Worm (Caenorhabditis elegans) whole organism, L4 larva: ENCODE measurements around the gene B0001.4.

Source experiments
- F44E2.7 ChIP-seq: fragments of 200-800 bp; sonication (Bioruptor generic); IDR thresholded peaks from 2 replicates; pipeline ENCODE4 v2.1.2; 2022; ENCODE audit warnings: missing genetic modification characterization, missing compliant biosample characterization
- F49E8.2 ChIP-seq: sonication (generic microtip); optimal IDR thresholded peaks from 2 replicates; lab custom pipeline; 2016; ENCODE audit warnings: missing compliant biosample characterization, mild to moderate bottlenecking, missing genetic modification characterization, borderline replicate concordance
- ama-1 ChIP-seq: fragments of 150-350 bp; optimal IDR thresholded peaks from 2 replicates; lab custom pipeline; 2014; ENCODE audit warnings: inconsistent platforms, mixed read lengths
- ceh-82 ChIP-seq: sonication (generic microtip); optimal IDR thresholded peaks from 2 replicates; lab custom pipeline; 2017; ENCODE audit warnings: missing biosample characterization, missing genetic modification characterization
- ces-1 ChIP-seq: fragments of 150-350 bp; sonication (generic microtip); optimal IDR thresholded peaks from 4 replicates; lab custom pipeline; 2014; ENCODE audit warnings: missing biosample characterization, missing genetic modification reagents, missing genetic modification characterization
- cey-2 ChIP-seq: sonication (generic microtip); optimal IDR thresholded peaks from 3 replicates; lab custom pipeline; 2017; ENCODE audit warnings: missing genetic modification characterization, mild to moderate bottlenecking, missing compliant biosample characterization, antibody characterized with exemption, borderline replicate concordance; ENCODE audit not compliant: insufficient read depth
- lin-39 ChIP-seq: fragments of 150-350 bp; optimal IDR thresholded peaks from 2 replicates; lab custom pipeline; 2014; ENCODE audit warnings: missing biosample characterization, missing genetic modification reagents, missing genetic modification characterization
- lir-3 ChIP-seq: sonication (generic microtip); optimal IDR thresholded peaks from 2 replicates; lab custom pipeline; 2016; ENCODE audit warnings: mild to moderate bottlenecking, missing genetic modification characterization, missing compliant biosample characterization
- nhr-28 ChIP-seq: fragments of 150-350 bp; optimal IDR thresholded peaks from 2 replicates; lab custom pipeline; 2014; ENCODE audit warnings: missing biosample characterization, missing genetic modification characterization
- nhr-6 ChIP-seq: fragments of 150-350 bp; optimal IDR thresholded peaks from 2 replicates; lab custom pipeline; 2014; ENCODE audit warnings: missing biosample characterization, missing genetic modification characterization
- nhr-76 ChIP-seq: fragments of 150-350 bp; optimal IDR thresholded peaks from 2 replicates; lab custom pipeline; 2014; ENCODE audit warnings: missing biosample characterization, missing genetic modification characterization
- ztf-7 ChIP-seq: fragments of 150-350 bp; optimal IDR thresholded peaks from 2 replicates; lab custom pipeline; 2014; ENCODE audit warnings: missing biosample characterization, missing genetic modification characterization

- TF ChIP-seq nhr-76, result no peak
- TF ChIP-seq ces-1, result no peak
- TF ChIP-seq ztf-7 (tag; lab: Kevin White, UChicago), result no peak
- no peak for TF ChIP-seq nhr-6 (tag; lab: Kevin White, UChicago)
- no peak for TF ChIP-seq nhr-28 (tag; lab: Kevin White, UChicago)
- no peak for TF ChIP-seq ceh-82 (tag; lab: Kevin White, UChicago)
- no peak for TF ChIP-seq lin-39
- no peak for TF ChIP-seq F44E2.7 (GFP tag; lab: Robert Waterston, UW)
- no peak for TF ChIP-seq cey-2 (tag; lab: Kevin White, UChicago)
- no peak for TF ChIP-seq F49E8.2 (tag; lab: Kevin White, UChicago)
- TF ChIP-seq ama-1 (lab: Kevin White, UChicago), result no peak
- TF ChIP-seq lir-3 (tag; lab: Kevin White, UChicago), result no peak
Observed at ce11 chrIV:12150877-12151276, 12.9 kb upstream of the B0001.4 start, which contains the start of gene B0001.2.
